Worm (Caenorhabditis elegans): ENCODE measurements around the gene C30H6.8.

C30H6.8 gene

ce11 chrIV:17382029-17382428 is at the start of gene C30H6.8:
Gene C30H6.8 (plus strand): TSS chrIV:17382329.
- TF ChIP-seq rpc-1 (optimal IDR thresholded peaks at IDR 0.05) (no peak), rpc-1 (tag; optimal IDR thresholded peaks at IDR 0.05) (no peak), F57C9.4 (tag; optimal IDR thresholded peaks at IDR 0.05) (no peak), attf-3 (GFP tag; conservative IDR thresholded peaks at IDR 0.05) (no peak), ztf-18 (tag; optimal IDR thresholded peaks at IDR 0.05) (no peak), F39B2.1 (GFP tag; IDR thresholded peaks at IDR 0.05) (no peak), tbp1 (GFP tag; optimal IDR thresholded peaks at IDR 0.05) (no peak), akir-1 (GFP tag; optimal IDR thresholded peaks at IDR 0.05) (no peak), rec-8 (tag; optimal IDR thresholded peaks at IDR 0.05) (no peak), ztf-25 (GFP tag; IDR thresholded peaks at IDR 0.05) (no peak), ceh-58 (GFP tag; IDR thresholded peaks at IDR 0.05) (no peak), ztf-26 (tag; optimal IDR thresholded peaks at IDR 0.05) (no peak), F57A8.1 (GFP tag; optimal IDR thresholded peaks at IDR 0.05) (no peak), ceh-27 (GFP tag; optimal IDR thresholded peaks at IDR 0.05) (no peak), nhr-90 (tag; optimal IDR thresholded peaks at IDR 0.05) (no peak), ztf-6 (GFP tag; IDR thresholded peaks at IDR 0.05) (no peak), cebp-1 (GFP tag; IDR thresholded peaks at IDR 0.05) (no peak), cebp-1 (tag; optimal IDR thresholded peaks at IDR 0.05) (no peak)

DNA sequence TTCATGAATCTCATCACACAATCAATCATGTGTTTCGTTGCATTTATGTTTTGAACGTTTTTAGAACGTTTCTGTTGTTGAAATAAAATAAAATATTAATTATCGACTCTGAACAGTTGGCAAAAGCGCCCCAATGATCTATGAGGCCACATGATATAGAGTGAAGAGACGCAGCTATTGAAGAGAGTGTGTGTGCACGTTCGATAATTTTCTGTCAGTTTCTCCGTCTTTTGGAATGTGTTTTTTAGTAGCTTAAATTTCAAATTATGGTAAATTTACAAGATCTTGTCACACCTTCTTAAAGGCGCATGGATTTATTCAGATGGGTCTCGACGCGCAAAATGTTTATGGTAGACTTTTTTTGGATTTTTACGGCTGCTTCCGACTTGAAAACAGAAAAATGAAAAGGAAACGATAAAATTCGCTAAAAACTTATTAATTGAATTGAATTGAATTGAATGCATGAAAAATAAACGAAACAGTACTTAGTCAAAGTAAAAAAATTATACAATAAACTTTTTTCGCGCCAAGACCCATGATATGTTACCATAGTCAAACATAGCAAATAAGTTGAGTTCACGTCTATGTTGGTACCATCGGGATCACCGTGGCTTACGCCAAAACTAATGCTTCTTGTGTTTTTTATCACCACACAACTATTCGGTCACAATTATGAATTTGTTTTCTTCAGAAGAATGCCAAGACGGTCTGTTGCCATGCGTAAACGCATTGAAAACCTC is 48.4 kb upstream of the C30H6.8 start, which contains the start of gene C49C3.15:
Gene C49C3.15 (plus strand): TSS at position 690 of the 740 bp plus-strand sequence.
- TF ChIP-seq ztf-28 (GFP tag; IDR thresholded peaks at IDR 0.05) (no peak), attf-3 (GFP tag; conservative IDR thresholded peaks at IDR 0.05) (no peak), hmg-1.2 (GFP tag; IDR thresholded peaks at IDR 0.05) (peak; percentile 51; the same call in 1 of the 2 replicates), snpc-4 (GFP tag; optimal IDR thresholded peaks at IDR 0.05) (no peak), snpc-4 (tag; optimal IDR thresholded peaks at IDR 0.05) (peak in 1 of 4 experiments; percentile 52), attf-5 (GFP tag; optimal IDR thresholded peaks at IDR 0.05) (peak; percentile 71), let-607 (tag; optimal IDR thresholded peaks at IDR 0.05) (no peak), lsy-27 (tag; optimal IDR thresholded peaks at IDR 0.05; ENCODE audit: borderline replicate concordance, insufficient read depth) (no peak), ztf-18 (tag; optimal IDR thresholded peaks at IDR 0.05) (peak; percentile 13), B0019.2 (GFP tag; conservative IDR thresholded peaks at IDR 0.05) (no peak), mcd-1 (GFP tag; IDR thresholded peaks at IDR 0.05) (0 out of 2 replicates have a peak, but pooled peaks have one; percentile 11), Y53F4B.3 (GFP tag; IDR thresholded peaks at IDR 0.05) (no peak), nhr-80 (tag; optimal IDR thresholded peaks at IDR 0.05) (peak; percentile 15), F10E7.11 (tag; optimal IDR thresholded peaks at IDR 0.05) (no peak), ama-1 (optimal IDR thresholded peaks at IDR 0.05) (no peak), ama-1 (GFP tag; optimal IDR thresholded peaks at IDR 0.05) (peak in 1 of 2 experiments; percentile 21), madf-6 (GFP tag; IDR thresholded peaks at IDR 0.05) (no peak), tbx-9 (tag; optimal IDR thresholded peaks at IDR 0.05; ENCODE audit: borderline replicate concordance) (no peak), F23B12.7 (tag; optimal IDR thresholded peaks at IDR 0.05; ENCODE audit: insufficient read depth) (peak; percentile 20), mxl-1 (tag; optimal IDR thresholded peaks at IDR 0.05) (no peak), mel-28 (tag; optimal IDR thresholded peaks at IDR 0.05; ENCODE audit: borderline replicate concordance) (no peak), rec-8 (tag; optimal IDR thresholded peaks at IDR 0.05) (no peak), lag-1 (GFP tag; IDR thresholded peaks at IDR 0.05) (no peak)
